Worm (Caenorhabditis elegans): Measurements from ENCODE around the gene nos-2.

Gene nos-2

ce11 chrII:7090852-7091251, 25.4 kb downstream of the nos-2 start:
- no peak for TF ChIP-seq him-1 (tag; optimal IDR thresholded peaks at IDR 0.05)
- no peak for TF ChIP-seq W03F9.2 (tag; optimal IDR thresholded peaks at IDR 0.05)
- TF ChIP-seq dao-5 (tag; optimal IDR thresholded peaks at IDR 0.05) = no peak

ce11 chrII:7093339-7093821, 28.0 kb downstream of the nos-2 start, which contains the start of gene T02G5.3:
Gene T02G5.3, plus strand, starts transcription at chrII:7093389.
- TF ChIP-seq dao-5 (tag; optimal IDR thresholded peaks at IDR 0.05) (no peak), him-1 (tag; optimal IDR thresholded peaks at IDR 0.05) (no peak), W03F9.2 (tag; optimal IDR thresholded peaks at IDR 0.05) (no peak)

ce11 chrII:7095970-7096369, 30.6 kb downstream of the nos-2 start:
- TF ChIP-seq dao-5 (tag; optimal IDR thresholded peaks at IDR 0.05) = no peak
- no peak for TF ChIP-seq him-1 (tag; optimal IDR thresholded peaks at IDR 0.05)
- no peak for TF ChIP-seq W03F9.2 (tag; optimal IDR thresholded peaks at IDR 0.05)

DNA sequence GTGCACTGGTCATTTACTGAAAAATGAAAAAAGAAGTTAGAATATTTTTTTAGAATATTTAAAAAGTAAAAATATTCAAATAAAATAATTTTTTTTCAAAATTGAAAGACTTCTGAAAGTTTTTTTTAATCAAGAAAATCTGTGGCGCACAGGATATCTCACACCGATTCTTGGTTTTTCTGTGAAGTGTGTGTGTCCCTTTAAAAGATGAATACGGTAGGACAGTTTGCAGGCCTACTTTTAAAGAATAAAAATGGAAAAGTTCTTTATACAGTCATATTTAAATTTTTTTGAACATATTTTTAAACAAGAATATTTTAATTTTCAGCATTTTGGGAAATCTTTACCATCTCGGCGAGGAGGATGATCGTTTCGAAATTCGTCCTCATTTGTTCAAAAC, 33.2 kb downstream of the nos-2 start, which contains the start of gene mct-5:
Gene mct-5 (minus strand): TSS at position 16 of the 400 bp plus-strand sequence.
- no peak for TF ChIP-seq W03F9.2 (tag; optimal IDR thresholded peaks at IDR 0.05)
- TF ChIP-seq him-1 (tag; optimal IDR thresholded peaks at IDR 0.05) = no peak
- TF ChIP-seq dao-5 (tag; optimal IDR thresholded peaks at IDR 0.05) = no peak

DNA sequence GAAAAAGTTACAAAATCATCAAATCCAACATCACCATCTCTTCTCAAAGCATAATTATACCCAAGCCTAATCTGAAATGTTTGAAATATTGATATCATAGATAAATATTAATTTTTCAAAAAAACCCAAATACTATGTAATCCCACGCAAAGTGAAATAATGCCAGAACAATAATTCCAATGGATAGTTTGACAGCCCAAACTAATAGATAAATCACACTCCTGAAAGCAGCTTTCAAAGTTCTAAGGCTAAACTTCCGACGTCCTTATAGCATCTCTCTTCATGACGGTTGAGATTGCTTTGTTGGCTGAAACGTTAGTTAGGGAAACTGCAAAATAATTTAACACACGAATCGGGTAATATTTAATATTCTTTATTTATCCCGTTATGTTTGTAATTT, 33.8 kb downstream of the nos-2 start:
- no peak for TF ChIP-seq dao-5 (tag; optimal IDR thresholded peaks at IDR 0.05)
- TF ChIP-seq him-1 (tag; optimal IDR thresholded peaks at IDR 0.05) = no peak
- no peak for TF ChIP-seq W03F9.2 (tag; optimal IDR thresholded peaks at IDR 0.05)

DNA sequence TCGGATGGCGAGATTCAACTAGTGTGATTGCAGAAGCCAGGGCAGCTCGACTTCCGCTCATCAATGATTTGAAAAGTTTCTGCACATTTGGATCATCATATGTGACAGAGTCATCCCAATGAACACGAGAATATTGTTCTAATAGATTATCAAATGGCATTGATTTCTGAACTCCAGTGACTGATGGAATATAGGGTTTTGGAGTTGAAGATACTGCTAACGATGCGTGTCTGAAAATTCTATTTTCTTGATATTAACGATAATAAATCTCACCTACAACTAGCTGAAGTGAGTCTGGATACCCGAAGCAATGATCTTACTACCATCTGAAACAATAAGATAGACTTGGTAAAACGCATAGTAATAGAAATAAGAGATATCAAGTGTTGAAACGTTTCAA, 35.4 kb downstream of the nos-2 start, which contains the start of gene mmaa-1:
Gene mmaa-1 (minus strand): TSS at position 328 of the 400 bp plus-strand sequence.
- TF ChIP-seq dao-5 (tag; optimal IDR thresholded peaks at IDR 0.05) (no peak), him-1 (tag; optimal IDR thresholded peaks at IDR 0.05) (no peak), W03F9.2 (tag; optimal IDR thresholded peaks at IDR 0.05) (no peak)

DNA sequence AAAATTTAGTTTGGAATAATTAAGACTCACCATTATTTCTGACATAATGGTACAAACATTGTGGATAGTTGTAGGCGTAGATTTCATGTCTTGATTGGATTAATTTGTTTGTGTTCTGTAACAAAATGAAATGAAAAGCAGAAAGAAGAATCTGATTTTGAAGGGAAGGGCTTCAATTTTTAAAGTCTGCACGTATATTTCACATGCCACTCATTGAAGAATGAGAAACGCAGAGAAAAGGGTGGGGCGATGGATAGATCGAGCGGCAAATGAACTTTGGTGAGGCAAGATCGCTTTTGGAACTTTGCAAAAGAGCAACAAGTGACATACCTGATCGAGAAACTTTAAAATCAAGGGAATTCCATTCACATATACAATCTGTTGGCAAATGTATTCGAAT, 36.9 kb downstream of the nos-2 start:
- TF ChIP-seq him-1 (tag; optimal IDR thresholded peaks at IDR 0.05) = no peak
- TF ChIP-seq W03F9.2 (tag; optimal IDR thresholded peaks at IDR 0.05) = no peak
- TF ChIP-seq dao-5 (tag; optimal IDR thresholded peaks at IDR 0.05) = no peak

DNA sequence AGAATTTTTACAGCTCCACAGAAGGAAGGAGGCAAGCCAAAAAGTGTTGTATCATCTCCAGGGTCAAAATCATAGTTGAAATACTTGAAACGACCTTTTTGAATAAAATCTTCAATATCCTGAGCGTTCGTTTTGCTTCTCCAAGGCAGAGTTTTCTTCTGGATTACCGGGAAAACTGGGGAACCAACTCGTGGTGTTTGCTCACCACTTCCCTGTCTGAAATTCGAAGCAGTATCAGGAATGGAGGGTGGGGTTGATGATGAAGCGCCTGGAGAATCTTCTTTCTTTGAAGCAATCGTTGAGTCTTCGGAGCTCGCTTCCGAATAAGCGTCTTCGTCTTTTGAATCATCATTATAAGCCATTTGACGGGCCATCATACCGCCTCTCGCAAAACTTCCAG, 37.7 kb downstream of the nos-2 start:
- no peak for TF ChIP-seq dao-5 (tag; optimal IDR thresholded peaks at IDR 0.05)
- TF ChIP-seq him-1 (tag; optimal IDR thresholded peaks at IDR 0.05) = no peak
- no peak for TF ChIP-seq W03F9.2 (tag; optimal IDR thresholded peaks at IDR 0.05)

ce11 chrII:7104794-7105613, 39.6 kb downstream of the nos-2 start, which contains the start of the genes farl-11 and rpl-33:
Gene farl-11, minus strand, starts transcription at chrII:7105035.
Gene rpl-33, plus strand, starts transcription at chrII:7105563.
- TF ChIP-seq dao-5 (tag; optimal IDR thresholded peaks at IDR 0.05) (no peak), him-1 (tag; optimal IDR thresholded peaks at IDR 0.05) (peak; percentile 37), W03F9.2 (tag; optimal IDR thresholded peaks at IDR 0.05) (peak; percentile 86)

ce11 chrII:7106313-7106712, 40.9 kb downstream of the nos-2 start:
- TF ChIP-seq him-1 (tag; optimal IDR thresholded peaks at IDR 0.05) = no peak
- TF ChIP-seq W03F9.2 (tag; optimal IDR thresholded peaks at IDR 0.05) = no peak
- no peak for TF ChIP-seq dao-5 (tag; optimal IDR thresholded peaks at IDR 0.05)

DNA sequence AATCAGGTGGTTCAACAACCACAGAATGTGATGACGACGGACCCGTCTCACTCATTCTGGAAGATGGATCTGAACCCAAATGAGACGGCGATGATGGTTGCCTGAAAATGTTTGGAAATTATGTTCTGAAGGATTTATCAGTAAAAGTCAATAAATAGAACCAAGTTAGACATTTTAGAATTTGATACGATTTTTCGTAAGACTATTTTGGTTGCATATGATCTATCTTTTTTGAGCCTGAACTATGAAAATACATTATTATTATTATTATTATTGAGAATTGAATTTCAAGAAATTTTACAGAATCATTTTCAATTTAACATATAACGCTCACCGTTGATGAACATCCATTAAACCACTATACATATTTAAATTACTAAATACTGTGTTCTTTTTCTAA, 44.5 kb downstream of the nos-2 start, which contains the start of gene F10E7.9:
Gene F10E7.9 (minus strand): TSS at position 101 of the 400 bp plus-strand sequence.
- TF ChIP-seq him-1 (tag; optimal IDR thresholded peaks at IDR 0.05) (no peak), W03F9.2 (tag; optimal IDR thresholded peaks at IDR 0.05) (no peak), dao-5 (tag; optimal IDR thresholded peaks at IDR 0.05) (no peak)

DNA sequence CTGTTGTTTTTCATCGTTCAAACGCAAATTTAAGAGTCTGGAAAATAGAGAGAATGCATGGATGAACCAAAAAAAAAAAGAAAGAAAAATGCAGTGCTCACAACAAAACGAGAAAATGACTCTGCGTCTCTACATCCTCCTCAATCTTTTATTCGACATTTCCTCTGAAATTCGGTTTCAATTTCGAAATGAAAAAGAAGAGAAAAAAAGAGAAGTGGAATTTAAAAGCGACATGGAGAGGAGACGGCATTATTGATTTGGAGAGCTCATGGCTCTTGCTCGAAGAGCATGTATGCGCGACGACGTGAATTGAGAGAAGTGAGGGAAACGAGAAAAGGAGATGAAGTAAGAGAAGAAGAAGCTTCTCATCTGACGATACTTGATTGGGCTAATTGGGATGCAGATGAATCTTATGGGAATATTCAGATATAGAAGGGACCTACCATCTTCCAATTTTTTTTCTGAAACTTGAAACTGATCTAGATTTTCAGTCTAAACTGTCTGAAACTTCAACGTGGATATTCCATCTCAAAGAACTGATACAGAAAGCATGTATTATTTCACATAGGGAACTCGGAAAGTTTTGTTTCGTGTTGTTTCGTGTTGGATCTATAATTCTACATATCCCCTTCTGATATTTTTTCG, 45.7 kb downstream of the nos-2 start:
- TF ChIP-seq dao-5 (tag; optimal IDR thresholded peaks at IDR 0.05) (no peak), him-1 (tag; optimal IDR thresholded peaks at IDR 0.05) (no peak), W03F9.2 (tag; optimal IDR thresholded peaks at IDR 0.05) (no peak)

DNA sequence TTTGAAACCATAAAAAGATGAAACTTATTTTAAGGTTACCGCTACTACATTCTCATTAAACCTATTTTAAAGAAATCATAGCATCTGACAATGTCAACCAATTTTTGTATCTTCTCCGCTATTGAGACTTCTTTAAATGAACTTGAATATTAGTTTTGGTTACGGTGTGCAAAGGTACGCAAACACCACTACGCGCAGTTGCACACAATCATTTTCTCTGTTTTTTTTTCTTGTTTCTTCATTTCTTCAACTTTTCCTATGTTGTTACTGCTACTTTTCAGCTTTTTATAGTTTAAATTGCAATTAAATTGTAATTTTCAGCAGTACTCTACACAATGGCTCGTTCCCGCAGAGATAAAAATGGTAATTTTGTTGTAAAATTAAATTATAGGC, 46.2 kb downstream of the nos-2 start, which contains the start of gene F10E7.5:
Gene F10E7.5 (plus strand): TSS at position 322 of the 393 bp plus-strand sequence.
- no peak for TF ChIP-seq dao-5 (tag; optimal IDR thresholded peaks at IDR 0.05)
- peak; percentile 51 for TF ChIP-seq him-1 (tag; optimal IDR thresholded peaks at IDR 0.05)
- TF ChIP-seq W03F9.2 (tag; optimal IDR thresholded peaks at IDR 0.05) = no peak

- TF ChIP-seq W03F9.2 (tag; optimal IDR thresholded peaks at IDR 0.05) = no peak
- no peak for TF ChIP-seq dao-5 (tag; optimal IDR thresholded peaks at IDR 0.05)
- TF ChIP-seq him-1 (tag; optimal IDR thresholded peaks at IDR 0.05) = no peak
These were observed 47.4 kb downstream of the nos-2 start, which contains the start of gene F10E7.6 for ce11 chrII:7112780-7113179. Gene F10E7.6, plus strand, starts transcription at chrII:7113080.

Measured in whole organism, L4/young adult.